Fruit fly (Drosophila melanogaster): ENCODE data around the gene TfIIFalpha.

TfIIFalpha gene

DNA sequence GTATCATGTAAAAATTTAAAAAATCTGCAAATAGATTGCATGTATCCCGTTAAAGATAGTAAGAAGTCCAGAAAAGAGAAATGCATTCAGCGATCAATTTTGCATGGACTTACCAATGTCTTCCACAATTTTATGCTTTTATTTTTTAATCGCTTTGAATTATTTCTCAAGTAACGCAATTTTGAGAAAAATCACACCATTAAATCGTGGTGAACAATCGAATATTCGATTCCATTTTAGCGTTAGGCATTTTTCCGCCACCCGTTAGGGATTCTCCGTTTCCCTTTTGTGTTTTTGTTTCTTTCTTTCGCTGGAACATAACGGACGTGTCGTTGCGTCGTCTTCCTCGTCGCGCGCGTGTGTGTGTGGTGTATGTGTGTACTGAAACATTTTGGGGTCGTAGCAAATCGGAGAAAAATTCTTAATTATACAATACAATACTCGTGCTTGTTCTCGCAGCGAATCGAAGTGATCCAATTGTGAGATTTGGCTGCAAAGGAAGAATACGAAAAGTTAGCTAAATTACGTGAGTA is 26.4 kb downstream of the TfIIFalpha start, which contains the start of gene gpp (continued):
- TF ChIP-seq Spps (tag; optimal IDR thresholded peaks at IDR 0.05) (no peak), YL-1 (GFP tag; optimal IDR thresholded peaks at IDR 0.05) (no peak), CG2875 (GFP tag; optimal IDR thresholded peaks at IDR 0.05) (peak; percentile 21), CG13894 (tag; optimal IDR thresholded peaks at IDR 0.05) (no peak), Ada2b (GFP tag; IDR thresholded peaks at IDR 0.05) (no peak), amos (GFP tag; IDR thresholded peaks at IDR 0.05; ENCODE audit: partially characterized antibody) (no peak), CG15269 (tag; optimal IDR thresholded peaks at IDR 0.05) (no peak), CG30020 (tag; optimal IDR thresholded peaks at IDR 0.05) (peak; percentile 0), Opbp (GFP tag; IDR thresholded peaks at IDR 0.05; ENCODE audit: partially characterized antibody) (no peak), CG12659 (GFP tag; optimal IDR thresholded peaks at IDR 0.05) (peak; percentile 55), sima (GFP tag; optimal IDR thresholded peaks at IDR 0.05) (no peak), Xbp1 (GFP tag; optimal IDR thresholded peaks at IDR 0.05) (no peak), CG4617 (GFP tag; optimal IDR thresholded peaks at IDR 0.05; ENCODE audit: borderline replicate concordance) (peak; percentile 22), CG4730 (GFP tag; IDR thresholded peaks at IDR 0.05) (no peak), crc (GFP tag; optimal IDR thresholded peaks at IDR 0.05) (no peak), CG8388 (GFP tag; optimal IDR thresholded peaks at IDR 0.05) (no peak), CG12155 (GFP tag; optimal IDR thresholded peaks at IDR 0.05) (no peak), CG2129 (GFP tag; IDR thresholded peaks at IDR 0.05; ENCODE audit: partially characterized antibody) (no peak), peb (GFP tag; IDR thresholded peaks at IDR 0.05) (no peak), CG1832 (GFP tag; optimal IDR thresholded peaks at IDR 0.05) (no peak), vvl (GFP tag; IDR thresholded peaks at IDR 0.05) (no peak), ac (GFP tag; optimal IDR thresholded peaks at IDR 0.05) (no peak), CG10366 (GFP tag; IDR thresholded peaks at IDR 0.05) (no peak), CG11093 (GFP tag; IDR thresholded peaks at IDR 0.05) (no peak), Doc3 (GFP tag; IDR thresholded peaks at IDR 0.05; ENCODE audit: partially characterized antibody) (no peak), CG9215 (GFP tag; IDR thresholded peaks at IDR 0.05) (no peak), Atf3 (GFP tag; optimal IDR thresholded peaks at IDR 0.05) (no peak), Oaz (GFP tag; IDR thresholded peaks at IDR 0.05) (no peak), trh (GFP tag; optimal IDR thresholded peaks at IDR 0.05) (no peak), CG13775 (GFP tag; optimal IDR thresholded peaks at IDR 0.05) (no peak), Dbx (GFP tag; IDR thresholded peaks at IDR 0.05) (no peak), Trl (optimal IDR thresholded peaks at IDR 0.05) (no peak), Trl (GFP tag; optimal IDR thresholded peaks at IDR 0.05) (no peak), p53 (GFP tag; optimal IDR thresholded peaks at IDR 0.05) (no peak), CG10274 (GFP tag; optimal IDR thresholded peaks at IDR 0.05) (no peak), Optix (GFP tag; IDR thresholded peaks at IDR 0.05) (no peak), lov (optimal IDR thresholded peaks at IDR 0.05) (no peak), lov (GFP tag; IDR thresholded peaks at IDR 0.05) (no peak), ham (GFP tag; IDR thresholded peaks at IDR 0.05) (no peak), CG7357 (GFP tag; IDR thresholded peaks at IDR 0.05) (no peak), CTCF (GFP tag; optimal IDR thresholded peaks at IDR 0.05) (peak; percentile 29), CG17612 (GFP tag; IDR thresholded peaks at IDR 0.05) (no peak), sr (GFP tag; IDR thresholded peaks at IDR 0.05) (no peak), Aef1 (GFP tag; IDR thresholded peaks at IDR 0.05) (no peak), vfl (GFP tag; optimal IDR thresholded peaks at IDR 0.05) (no peak), CG3407 (GFP tag; optimal IDR thresholded peaks at IDR 0.05) (peak; percentile 28), gfzf (GFP tag; optimal IDR thresholded peaks at IDR 0.05) (peak; percentile 97), nom (GFP tag; optimal IDR thresholded peaks at IDR 0.05) (peak; percentile 58), CG10431 (GFP tag; optimal IDR thresholded peaks at IDR 0.05) (no peak), mam (GFP tag; optimal IDR thresholded peaks at IDR 0.05) (no peak), dysf (GFP tag; IDR thresholded peaks at IDR 0.05) (no peak), seq (GFP tag; IDR thresholded peaks at IDR 0.05) (no peak), Taf1 (GFP tag; IDR thresholded peaks at IDR 0.05) (no peak)

All from whole organism, embryonic.